Fruit fly (Drosophila melanogaster) whole organism, embryonic: ENCODE results near the gene CG17325.
A peak's percentile ranks its signal among the peaks of the same experiment; 100 is the strongest.

Experiments
- ATbp ChIP-seq: fragments of 200-800 bp; sonication (Bioruptor generic); optimal IDR thresholded peaks from 2 replicates; lab custom pipeline; 2017; ENCODE audit warnings: missing biosample characterization, mild to moderate bottlenecking, missing genetic modification characterization, missing genetic modification reagents
- Abd-B ChIP-seq: fragments of 200-800 bp; sonication (Bioruptor generic); optimal IDR thresholded peaks from 2 replicates; lab custom pipeline; 2018; ENCODE audit warnings: missing biosample characterization, mild to moderate bottlenecking, missing genetic modification characterization, moderate library complexity
- Atf6 ChIP-seq: fragments of 200-800 bp; sonication (Bioruptor generic); IDR thresholded peaks from 2 replicates; pipeline ENCODE4 v1.3.6; 2022; ENCODE audit warnings: missing biosample characterization, missing genetic modification characterization
- BEAF-32 ChIP-seq: fragments of 200-800 bp; sonication (Bioruptor generic); optimal IDR thresholded peaks from 3 replicates; lab custom pipeline; 2017; ENCODE audit warnings: missing biosample characterization, missing genetic modification characterization, mild to moderate bottlenecking, moderate library complexity, missing genetic modification reagents
- CG10431 ChIP-seq: fragments of 200-800 bp; sonication (Bioruptor generic); optimal IDR thresholded peaks from 3 replicates; lab custom pipeline; 2018; ENCODE audit warnings: missing biosample characterization, mild to moderate bottlenecking, missing genetic modification characterization
- CG13424 ChIP-seq: fragments of 200-800 bp; sonication (Bioruptor generic); optimal IDR thresholded peaks from 2 replicates; lab custom pipeline; 2019; ENCODE audit warnings: missing biosample characterization, mild to moderate bottlenecking, missing genetic modification characterization, moderate library complexity
- CG13894 ChIP-seq: fragments of 200-800 bp; sonication (Bioruptor generic); optimal IDR thresholded peaks from 3 replicates; lab custom pipeline; 2018; ENCODE audit warnings: missing biosample characterization, mild to moderate bottlenecking, missing genetic modification characterization, moderate library complexity
- CG14050 ChIP-seq: fragments of 200-800 bp; sonication (Bioruptor generic); IDR thresholded peaks from 3 replicates; pipeline ENCODE4 v1.3.6; 2022; ENCODE audit warnings: missing biosample characterization, missing genetic modification characterization
- CG14965 ChIP-seq: fragments of 200-800 bp; sonication (Bioruptor generic); optimal IDR thresholded peaks from 2 replicates; lab custom pipeline; 2016; ENCODE audit warnings: missing biosample characterization, missing genetic modification characterization, borderline replicate concordance
- CG17359 ChIP-seq: fragments of 200-800 bp; sonication (Bioruptor generic); optimal IDR thresholded peaks from 3 replicates; lab custom pipeline; 2018; ENCODE audit warnings: missing biosample characterization, mild to moderate bottlenecking, missing genetic modification characterization, moderate library complexity
- CG18599 ChIP-seq: fragments of 200-800 bp; sonication (Bioruptor generic); optimal IDR thresholded peaks from 3 replicates; lab custom pipeline; 2017; ENCODE audit warnings: missing biosample characterization, missing genetic modification characterization, mild to moderate bottlenecking, moderate library complexity, missing genetic modification reagents
- CG2199 ChIP-seq: fragments of 200-800 bp; sonication (Bioruptor generic); IDR thresholded peaks from 3 replicates; pipeline ENCODE4 v1.3.6; 2022; ENCODE audit warnings: missing biosample characterization, missing genetic modification characterization
- CG34224 ChIP-seq: fragments of 200-800 bp; sonication (Bioruptor generic); IDR thresholded peaks from 3 replicates; pipeline ENCODE4 v1.3.6; 2022; ENCODE audit warnings: missing biosample characterization, missing genetic modification characterization; ENCODE audit not compliant: partially characterized antibody
- CG4360 ChIP-seq: fragments of 200-800 bp; sonication (Bioruptor generic); IDR thresholded peaks from 2 replicates; pipeline ENCODE4 v1.3.6; 2022; ENCODE audit warnings: missing biosample characterization, missing genetic modification characterization
- CG5180 ChIP-seq: fragments of 200-800 bp; sonication (Bioruptor generic); optimal IDR thresholded peaks from 3 replicates; lab custom pipeline; 2017; ENCODE audit warnings: missing biosample characterization, missing genetic modification characterization, mild to moderate bottlenecking, moderate library complexity, missing genetic modification reagents
- CG8478 ChIP-seq: fragments of >200 bp; optimal IDR thresholded peaks from 2 replicates; lab custom pipeline; 2018
- CG9609 ChIP-seq: fragments of 200-800 bp; sonication (Bioruptor generic); optimal IDR thresholded peaks from 3 replicates; lab custom pipeline; 2016; ENCODE audit warnings: missing biosample characterization, missing genetic modification characterization
- CHES-1-like ChIP-seq: fragments of 200-800 bp; sonication (Bioruptor generic); optimal IDR thresholded peaks from 2 replicates; lab custom pipeline; 2016; ENCODE audit warnings: missing biosample characterization, missing genetic modification characterization
- Dref ChIP-seq: fragments of 200-800 bp; sonication (Bioruptor generic); IDR thresholded peaks from 2 replicates; pipeline ENCODE4 v1.3.6; 2022; ENCODE audit warnings: missing biosample characterization, missing genetic modification characterization
- ERR ChIP-seq: fragments of 200-800 bp; sonication (Bioruptor generic); optimal IDR thresholded peaks from 2 replicates; lab custom pipeline; 2016; ENCODE audit warnings: missing biosample characterization, missing genetic modification characterization
- Ets65A ChIP-seq: fragments of 200-800 bp; sonication (Bioruptor generic); peaks from one replicate; lab custom pipeline; 2016; ENCODE audit warnings: missing biosample characterization, missing genetic modification characterization
- Hmr ChIP-seq: fragments of 200-800 bp; sonication (Bioruptor generic); optimal IDR thresholded peaks from 3 replicates; lab custom pipeline; 2017; ENCODE audit warnings: mild to moderate bottlenecking, missing biosample characterization, missing genetic modification reagents, missing genetic modification characterization
- Hr39 ChIP-seq: fragments of >200 bp; optimal IDR thresholded peaks from 2 replicates; lab custom pipeline; 2017
- Jarid2 ChIP-seq: fragments of 200-800 bp; sonication (Bioruptor generic); optimal IDR thresholded peaks from 3 replicates; lab custom pipeline; 2017; ENCODE audit warnings: mild to moderate bottlenecking, missing biosample characterization, missing genetic modification reagents, missing genetic modification characterization
- Lhr ChIP-seq: fragments of 200-800 bp; sonication (Bioruptor generic); optimal IDR thresholded peaks from 3 replicates; lab custom pipeline; 2017; ENCODE audit warnings: mild to moderate bottlenecking, missing biosample characterization, missing genetic modification reagents, missing genetic modification characterization
- Max ChIP-seq: fragments of 200-800 bp; sonication (Bioruptor generic); optimal IDR thresholded peaks from 2 replicates; lab custom pipeline; 2016; ENCODE audit warnings: missing biosample characterization, mild to moderate bottlenecking, missing genetic modification characterization
- Med ChIP-seq: fragments of 200-800 bp; sonication (Bioruptor generic); peaks from one replicate; lab custom pipeline; 2016; ENCODE audit warnings: missing biosample characterization, missing genetic modification characterization, mild to moderate bottlenecking, inconsistent platforms, moderate library complexity
- Nf-YC ChIP-seq: fragments of 200-800 bp; optimal IDR thresholded peaks from 3 replicates; lab custom pipeline; 2019; ENCODE audit warnings: missing biosample characterization, mild to moderate bottlenecking, missing genetic modification characterization, moderate library complexity
- Scr ChIP-seq: fragments of 200-800 bp; sonication (Bioruptor generic); IDR thresholded peaks from 2 replicates; pipeline ENCODE4 v1.3.6; 2022; ENCODE audit warnings: missing biosample characterization, missing genetic modification characterization; ENCODE audit not compliant: partially characterized antibody
- Stat92E ChIP-seq, 3 experiments: fragments of >200 bp in 2 of 3; fragments of 200-800 bp in 1 of 3; sonication (Bioruptor generic) in 1 of 3; optimal IDR thresholded peaks; 2 replicates each; lab custom pipeline; 2017 to 2019; ENCODE audit warnings: missing biosample characterization in 3 of 3, missing genetic modification characterization in 3 of 3, mild to moderate bottlenecking in 1 of 3, moderate library complexity in 1 of 3
- ase ChIP-seq: fragments of 200-800 bp; sonication (Bioruptor generic); IDR thresholded peaks from 3 replicates; pipeline ENCODE4 v1.3.6; 2022; ENCODE audit warnings: missing biosample characterization, missing genetic modification characterization
- az2 ChIP-seq: fragments of 200-800 bp; sonication (Bioruptor generic); optimal IDR thresholded peaks from 3 replicates; lab custom pipeline; 2016; ENCODE audit warnings: missing biosample characterization, missing genetic modification characterization
- cwo ChIP-seq: fragments of 200-800 bp; sonication (Bioruptor generic); optimal IDR thresholded peaks from 3 replicates; lab custom pipeline; 2017; ENCODE audit warnings: missing biosample characterization, missing genetic modification characterization, mild to moderate bottlenecking, moderate library complexity, missing genetic modification reagents
- ftz-f1 ChIP-seq: fragments of 200-800 bp; sonication (Bioruptor generic); optimal IDR thresholded peaks from 2 replicates; lab custom pipeline; 2016; ENCODE audit warnings: missing biosample characterization, missing genetic modification characterization
- fu2 ChIP-seq: fragments of 200-800 bp; sonication (Bioruptor generic); optimal IDR thresholded peaks from 2 replicates; lab custom pipeline; 2016; ENCODE audit warnings: missing biosample characterization, missing genetic modification characterization
- gem ChIP-seq: fragments of 200-800 bp; sonication (Bioruptor generic); optimal IDR thresholded peaks from 2 replicates; lab custom pipeline; 2019; ENCODE audit warnings: missing biosample characterization, mild to moderate bottlenecking, missing genetic modification characterization, moderate library complexity
- gro ChIP-seq: fragments of 200-800 bp; sonication (Bioruptor generic); optimal IDR thresholded peaks from 2 replicates; lab custom pipeline; 2016; ENCODE audit warnings: missing biosample characterization, missing genetic modification characterization
- gsb-n ChIP-seq: fragments of 200-800 bp; sonication (Bioruptor generic); optimal IDR thresholded peaks from 3 replicates; lab custom pipeline; 2018; ENCODE audit warnings: missing biosample characterization, mild to moderate bottlenecking, missing genetic modification characterization
- jigr1 ChIP-seq: fragments of 200-800 bp; sonication (Bioruptor generic); IDR thresholded peaks from 3 replicates; pipeline ENCODE4 v1.3.6; 2022; ENCODE audit warnings: missing biosample characterization, missing genetic modification characterization
- knrl ChIP-seq: fragments of 200-800 bp; sonication (Bioruptor generic); IDR thresholded peaks from 3 replicates; pipeline ENCODE4 v1.3.6; 2022; ENCODE audit warnings: missing biosample characterization, missing genetic modification characterization; ENCODE audit not compliant: partially characterized antibody
- lmd ChIP-seq: fragments of 200-800 bp; sonication (Bioruptor generic); IDR thresholded peaks from 2 replicates; pipeline ENCODE4 v1.3.6; 2022; ENCODE audit warnings: missing biosample characterization, missing genetic modification characterization
- nerfin-2 ChIP-seq: fragments of 200-800 bp; sonication (Bioruptor generic); IDR thresholded peaks from 2 replicates; pipeline ENCODE4 v1.3.6; 2022; ENCODE audit warnings: missing biosample characterization, missing genetic modification characterization; ENCODE audit not compliant: partially characterized antibody
- pho ChIP-seq: fragments of 200-800 bp; sonication (Bioruptor generic); optimal IDR thresholded peaks from 2 replicates; lab custom pipeline; 2016; ENCODE audit warnings: missing biosample characterization, missing genetic modification characterization
- pnt ChIP-seq: fragments of 200-800 bp; sonication (Bioruptor generic); optimal IDR thresholded peaks from 3 replicates; lab custom pipeline; 2016; ENCODE audit warnings: missing biosample characterization, missing genetic modification characterization
- pzg ChIP-seq: fragments of 200-800 bp; sonication (Bioruptor generic); optimal IDR thresholded peaks from 3 replicates; lab custom pipeline; 2018; ENCODE audit warnings: missing biosample characterization, mild to moderate bottlenecking, missing genetic modification characterization, moderate library complexity
- run ChIP-seq: fragments of 200-800 bp; sonication (Bioruptor generic); optimal IDR thresholded peaks from 3 replicates; lab custom pipeline; 2018; ENCODE audit warnings: missing biosample characterization, mild to moderate bottlenecking, missing genetic modification characterization
- schlank ChIP-seq: fragments of 200-800 bp; sonication (Bioruptor generic); optimal IDR thresholded peaks from 2 replicates; lab custom pipeline; 2018; ENCODE audit warnings: missing biosample characterization, mild to moderate bottlenecking, missing genetic modification characterization
- ttk ChIP-seq: fragments of 200-800 bp; sonication (Bioruptor generic); IDR thresholded peaks from 2 replicates; pipeline ENCODE4 v2.1.2; 2022; ENCODE audit warnings: missing biosample characterization, missing genetic modification characterization

CG17325 gene

dm6 chr2L:18858661-18859532 lies 46.4 kb downstream of the CG17325 start, which contains the start of the genes CG10602 and mRpL13 (continued):
- TF ChIP-seq Hmr (GFP tag; lab: Kevin White, UChicago) (peak; percentile 78), ftz-f1 (GFP tag; lab: Kevin White, UChicago) (peak; percentile 2), ERR (GFP tag; lab: Kevin White, UChicago) (peak; percentile 17), fu2 (peak; percentile 30), CG10431 (GFP tag; lab: Kevin White, UChicago) (no peak), pzg (GFP tag; lab: Kevin White, UChicago) (peak; percentile 97), gem (tag; lab: Kevin White, UChicago) (peak; percentile 19), CHES-1-like (GFP tag; lab: Kevin White, UChicago) (peak; percentile 31), CG4360 (GFP tag; lab: Robert Waterston, UW) (peak; percentile 86), Nf-YC (tag; lab: Kevin White, UChicago) (peak; percentile 45), Lhr (GFP tag; lab: Kevin White, UChicago) (peak; percentile 97), az2 (no peak), CG17359 (tag; lab: Kevin White, UChicago) (no peak), BEAF-32 (GFP tag; lab: Kevin White, UChicago) (peak; percentile 58), knrl (GFP tag; lab: Robert Waterston, UW) (peak; percentile 77; the same call in 1 of the 3 replicates), Med (GFP tag; lab: Kevin White, UChicago) (peak; percentile 85), Scr (GFP tag; lab: Robert Waterston, UW) (0 out of 2 replicates have a peak, but pooled peaks have one; percentile 24), gsb-n (tag; lab: Kevin White, UChicago) (peak; percentile 19), CG9609 (GFP tag; lab: Kevin White, UChicago) (peak; percentile 49), gro (GFP tag; lab: Kevin White, UChicago) (peak; percentile 61), CG2199 (GFP tag; lab: Robert Waterston, UW) (peak; percentile 87), CG34224 (GFP tag; lab: Robert Waterston, UW) (0 out of 3 replicates have a peak, but pooled peaks have one; percentile 23), jigr1 (peak; percentile 59; the same call in 2 of the 3 replicates), run (no peak), pnt (peak; percentile 24)

dm6 chr2L:18860920-18861319 lies 48.5 kb downstream of the CG17325 start:
- TF ChIP-seq CG14965: no peak
- no peak for TF ChIP-seq Nf-YC (tag; lab: Kevin White, UChicago)
- no peak for TF ChIP-seq CG5180 (GFP tag; lab: Kevin White, UChicago)
- TF ChIP-seq schlank (tag; lab: Kevin White, UChicago): no peak
- no peak for TF ChIP-seq Stat92E (GFP tag; optimal IDR thresholded peaks at IDR 0.05; lab: Kevin White, UChicago)
- TF ChIP-seq Abd-B (GFP tag; lab: Kevin White, UChicago): no peak
- no peak for TF ChIP-seq cwo (GFP tag; lab: Kevin White, UChicago)
- no peak for TF ChIP-seq CG18599 (GFP tag; lab: Kevin White, UChicago)
- TF ChIP-seq gsb-n (tag; lab: Kevin White, UChicago): no peak
- no peak for TF ChIP-seq CG13894 (tag; lab: Kevin White, UChicago)
- TF ChIP-seq CG8478: peak; percentile 2
- TF ChIP-seq ATbp: no peak
- TF ChIP-seq Dref (GFP tag; lab: Robert Waterston, UW): no peak
- peak; percentile 20 for TF ChIP-seq Ets65A
- no peak for TF ChIP-seq CG14050
- TF ChIP-seq Max (GFP tag; lab: Kevin White, UChicago): no peak
- no peak for TF ChIP-seq ttk (GFP tag; lab: Robert Waterston, UW)
- no peak for TF ChIP-seq nerfin-2 (GFP tag; lab: Robert Waterston, UW)
- no peak for TF ChIP-seq ase
- peak; percentile 78 for TF ChIP-seq Hr39
- no peak for TF ChIP-seq pho (GFP tag; lab: Kevin White, UChicago)
- no peak for TF ChIP-seq Atf6
- TF ChIP-seq CG13424 (tag; lab: Kevin White, UChicago): no peak
- TF ChIP-seq lmd (GFP tag; lab: Robert Waterston, UW): no peak
- peak; percentile 11 for TF ChIP-seq Jarid2 (GFP tag; lab: Kevin White, UChicago)
